Fruit fly (Drosophila melanogaster): ENCODE measurements around the gene CG6621.

The CG6621 gene

dm6 chr3R:10888633-10889519 is 4.5 kb downstream of the CG6621 start (continued):
- TF ChIP-seq CG5953 (GFP tag; IDR thresholded peaks at IDR 0.05), result no peak
- peak; percentile 80 for TF ChIP-seq sens (GFP tag)
- TF ChIP-seq CG14667 (GFP tag; IDR thresholded peaks at IDR 0.05), result no peak
- peak; percentile 42 for TF ChIP-seq mam (GFP tag; optimal IDR thresholded peaks at IDR 0.05)
- 0 out of 3 replicates have a peak, but pooled peaks have one; percentile 6 for TF ChIP-seq CG11695 (GFP tag; IDR thresholded peaks at IDR 0.05)
- no peak for TF ChIP-seq Sry-β (GFP tag; optimal IDR thresholded peaks at IDR 0.05)
- peak; percentile 20; the same call in 1 of the 2 replicates for TF ChIP-seq seq (GFP tag; IDR thresholded peaks at IDR 0.05)
- TF ChIP-seq Hr51 (GFP tag; optimal IDR thresholded peaks at IDR 0.05), result peak in 1 of 2 experiments; percentile 9
- no peak for TF ChIP-seq ab (GFP tag; optimal IDR thresholded peaks at IDR 0.05)
- no peak for TF ChIP-seq CG12155 (GFP tag; optimal IDR thresholded peaks at IDR 0.05)
- TF ChIP-seq CG4328 (GFP tag; optimal IDR thresholded peaks at IDR 0.05), result no peak
- no peak for TF ChIP-seq ash1 (GFP tag; optimal IDR thresholded peaks at IDR 0.05)
- TF ChIP-seq Nf-YA (GFP tag; IDR thresholded peaks at IDR 0.05), result no peak
- no peak; the same call in 1 of the 2 replicates for TF ChIP-seq MBD-R2 (GFP tag; IDR thresholded peaks at IDR 0.05)
- TF ChIP-seq ham (GFP tag; IDR thresholded peaks at IDR 0.05), result no peak
- no peak for TF ChIP-seq pho (GFP tag; optimal IDR thresholded peaks at IDR 0.05)
- TF ChIP-seq ind (GFP tag; optimal IDR thresholded peaks at IDR 0.05), result peak; percentile 41
- TF ChIP-seq CG13424 (tag; optimal IDR thresholded peaks at IDR 0.05), result peak; percentile 15
- peak; percentile 33 for TF ChIP-seq CG1603 (tag; optimal IDR thresholded peaks at IDR 0.05)
- TF ChIP-seq CG2120 (GFP tag; optimal IDR thresholded peaks at IDR 0.05), result peak; percentile 43
- TF ChIP-seq nerfin-2 (GFP tag; IDR thresholded peaks at IDR 0.05; ENCODE audit: partially characterized antibody), result no peak
- 0 out of 2 replicates have a peak, but pooled peaks have one; percentile 13 for TF ChIP-seq Scr (GFP tag; IDR thresholded peaks at IDR 0.05; ENCODE audit: partially characterized antibody)
- TF ChIP-seq cad (GFP tag; optimal IDR thresholded peaks at IDR 0.05), result no peak
- TF ChIP-seq CG7357 (GFP tag; IDR thresholded peaks at IDR 0.05), result no peak
- no peak for TF ChIP-seq CG17802 (tag; optimal IDR thresholded peaks at IDR 0.05)
- no peak for TF ChIP-seq gcm2 (GFP tag; optimal IDR thresholded peaks at IDR 0.05)
- no peak for TF ChIP-seq CG2129 (GFP tag; IDR thresholded peaks at IDR 0.05; ENCODE audit: partially characterized antibody)
- peak; percentile 44 for TF ChIP-seq D19B (GFP tag; optimal IDR thresholded peaks at IDR 0.05)
- no peak for TF ChIP-seq schlank (tag; optimal IDR thresholded peaks at IDR 0.05)
- TF ChIP-seq CG31388 (GFP tag; optimal IDR thresholded peaks at IDR 0.05), result no peak
- TF ChIP-seq Sox100B (GFP tag; optimal IDR thresholded peaks at IDR 0.05), result no peak
- TF ChIP-seq Sry-δ (GFP tag; optimal IDR thresholded peaks at IDR 0.05), result no peak
- no peak for TF ChIP-seq CG11398 (GFP tag; optimal IDR thresholded peaks at IDR 0.05)
- no peak for TF ChIP-seq CG2889 (GFP tag; IDR thresholded peaks at IDR 0.05)
- no peak for TF ChIP-seq Dip2 (GFP tag; IDR thresholded peaks at IDR 0.05)
- no peak for TF ChIP-seq CG6689 (GFP tag; IDR thresholded peaks at IDR 0.05)
- no peak for TF ChIP-seq CG8290 (GFP tag; optimal IDR thresholded peaks at IDR 0.05)
- TF ChIP-seq CG8290 (tag; optimal IDR thresholded peaks at IDR 0.05), result peak in 1 of 2 experiments; percentile 65
- no peak for TF ChIP-seq twi (tag; optimal IDR thresholded peaks at IDR 0.05)
- TF ChIP-seq nerfin-1 (tag; optimal IDR thresholded peaks at IDR 0.05), result no peak
- no peak for TF ChIP-seq CG11247 (GFP tag; IDR thresholded peaks at IDR 0.05)
- TF ChIP-seq onecut (GFP tag; IDR thresholded peaks at IDR 0.05), result peak; percentile 40; the same call in 1 of the 2 replicates
- TF ChIP-seq Mes4 (GFP tag; optimal IDR thresholded peaks at IDR 0.05), result no peak
- peak; percentile 34 for TF ChIP-seq Fer2 (tag; optimal IDR thresholded peaks at IDR 0.05)
- TF ChIP-seq inv (GFP tag; IDR thresholded peaks at IDR 0.05; ENCODE audit: partially characterized antibody), result no peak
- TF ChIP-seq pzg (GFP tag; optimal IDR thresholded peaks at IDR 0.05), result no peak
- TF ChIP-seq CG32767 (GFP tag; IDR thresholded peaks at IDR 0.05), result no peak
- TF ChIP-seq CG17361 (GFP tag; IDR thresholded peaks at IDR 0.05), result peak; percentile 39; the same call in 1 of the 3 replicates
- no peak for TF ChIP-seq pfk (GFP tag; optimal IDR thresholded peaks at IDR 0.05)
- no peak for TF ChIP-seq zen (tag; optimal IDR thresholded peaks at IDR 0.05)
